Worm (Caenorhabditis elegans) whole organism, young adult: Measurements from ENCODE around the gene nhr-199.

Source experiments
- efl-1 ChIP-seq: fragments of 150-350 bp; optimal IDR thresholded peaks from 2 replicates; lab custom pipeline; 2014; ENCODE audit warnings: missing biosample characterization, missing genetic modification reagents, missing genetic modification characterization
- madf-10 ChIP-seq: sonication (generic microtip); optimal IDR thresholded peaks from 2 replicates; lab custom pipeline; 2016; ENCODE audit warnings: mild to moderate bottlenecking, missing genetic modification characterization, missing compliant biosample characterization

- TF ChIP-seq madf-10 (tag; lab: Kevin White, UChicago) = no peak
- TF ChIP-seq efl-1 = no peak
Measured at ce11 chrV:15699799-15700198, at the start of gene nhr-199.
